Fruit fly (Drosophila melanogaster): ENCODE data around the gene for.

Gene for

dm6 chr2L:3655698-3656105 lies 1.1 kb downstream of the for start (continued):
- TF ChIP-seq ewg (GFP tag; optimal IDR thresholded peaks at IDR 0.05) (peak; percentile 96), schlank (tag; optimal IDR thresholded peaks at IDR 0.05) (peak; percentile 98), CG30403 (GFP tag; optimal IDR thresholded peaks at IDR 0.05) (peak; percentile 98), cg (GFP tag; optimal IDR thresholded peaks at IDR 0.05) (no peak), jigr1 (GFP tag; IDR thresholded peaks at IDR 0.05) (peak; percentile 93), mld (GFP tag; IDR thresholded peaks at IDR 0.05; ENCODE audit: partially characterized antibody) (no peak), pnt (GFP tag; optimal IDR thresholded peaks at IDR 0.05) (peak; percentile 98), CG12071 (GFP tag; optimal IDR thresholded peaks at IDR 0.05) (peak; percentile 99), Sox100B (GFP tag; optimal IDR thresholded peaks at IDR 0.05) (peak; percentile 98), repo (GFP tag; optimal IDR thresholded peaks at IDR 0.05) (peak; percentile 97), dati (GFP tag; IDR thresholded peaks at IDR 0.05) (peak; percentile 93), twi (tag; optimal IDR thresholded peaks at IDR 0.05) (peak; percentile 96), lbe (GFP tag; optimal IDR thresholded peaks at IDR 0.05) (peak; percentile 98), Mad (GFP tag; optimal IDR thresholded peaks at IDR 0.05) (peak; percentile 94), CG4820 (GFP tag; optimal IDR thresholded peaks at IDR 0.05) (peak; percentile 98), CG11504 (tag; optimal IDR thresholded peaks at IDR 0.05) (peak; percentile 97), CG30020 (tag; optimal IDR thresholded peaks at IDR 0.05) (peak; percentile 87), ac (GFP tag; optimal IDR thresholded peaks at IDR 0.05) (peak; percentile 97), stwl (tag; optimal IDR thresholded peaks at IDR 0.05) (peak; percentile 65), so (GFP tag; IDR thresholded peaks at IDR 0.05) (peak; percentile 98), Bdp1 (GFP tag; optimal IDR thresholded peaks at IDR 0.05) (peak; percentile 91), zfh1 (GFP tag; IDR thresholded peaks at IDR 0.05) (peak; percentile 98), gcm (GFP tag; optimal IDR thresholded peaks at IDR 0.05) (peak; percentile 99), CG1792 (GFP tag; optimal IDR thresholded peaks at IDR 0.05) (peak; percentile 96), Fer1 (GFP tag; optimal IDR thresholded peaks at IDR 0.05) (peak; percentile 99), tll (GFP tag; optimal IDR thresholded peaks at IDR 0.05) (peak in 1 of 2 experiments; percentile 56), Mrtf (GFP tag; IDR thresholded peaks at IDR 0.05) (peak; percentile 97), CG5180 (GFP tag; optimal IDR thresholded peaks at IDR 0.05) (peak; percentile 92), CG3407 (GFP tag; optimal IDR thresholded peaks at IDR 0.05) (peak; percentile 97), p53 (GFP tag; optimal IDR thresholded peaks at IDR 0.05) (peak; percentile 94), fu2 (GFP tag; optimal IDR thresholded peaks at IDR 0.05) (peak; percentile 98), CG18262 (tag; optimal IDR thresholded peaks at IDR 0.05) (peak; percentile 98), CG5953 (GFP tag; IDR thresholded peaks at IDR 0.05) (peak; percentile 97), CG17802 (tag; optimal IDR thresholded peaks at IDR 0.05) (peak; percentile 88), CG6813 (GFP tag; optimal IDR thresholded peaks at IDR 0.05) (peak; percentile 98), CG4404 (GFP tag; IDR thresholded peaks at IDR 0.05) (peak; percentile 95), prd (optimal IDR thresholded peaks at IDR 0.05) (no peak), prd (GFP tag; IDR thresholded peaks at IDR 0.05) (peak; percentile 98), psq (GFP tag; optimal IDR thresholded peaks at IDR 0.05) (peak; percentile 85), CG15696 (tag; optimal IDR thresholded peaks at IDR 0.05) (peak; percentile 96), Abd-B (GFP tag; optimal IDR thresholded peaks at IDR 0.05) (peak; percentile 98), Dref (GFP tag; IDR thresholded peaks at IDR 0.05) (peak; percentile 38; the same call in 1 of the 2 replicates), CG7357 (GFP tag; IDR thresholded peaks at IDR 0.05) (peak; percentile 92), CG8924 (tag; optimal IDR thresholded peaks at IDR 0.05) (peak; percentile 99), NK7.1 (GFP tag; optimal IDR thresholded peaks at IDR 0.05) (peak; percentile 97), CG2678 (tag; optimal IDR thresholded peaks at IDR 0.05) (peak; percentile 99), crp (GFP tag; optimal IDR thresholded peaks at IDR 0.05) (peak in 1 of 2 experiments; percentile 68), CG14710 (tag; optimal IDR thresholded peaks at IDR 0.05) (peak; percentile 97), Atf3 (GFP tag; optimal IDR thresholded peaks at IDR 0.05) (peak; percentile 94), nerfin-1 (tag; optimal IDR thresholded peaks at IDR 0.05) (peak; percentile 98)
